Fruit fly (Drosophila melanogaster): Measurements from ENCODE around the gene CG5412.

DNA sequence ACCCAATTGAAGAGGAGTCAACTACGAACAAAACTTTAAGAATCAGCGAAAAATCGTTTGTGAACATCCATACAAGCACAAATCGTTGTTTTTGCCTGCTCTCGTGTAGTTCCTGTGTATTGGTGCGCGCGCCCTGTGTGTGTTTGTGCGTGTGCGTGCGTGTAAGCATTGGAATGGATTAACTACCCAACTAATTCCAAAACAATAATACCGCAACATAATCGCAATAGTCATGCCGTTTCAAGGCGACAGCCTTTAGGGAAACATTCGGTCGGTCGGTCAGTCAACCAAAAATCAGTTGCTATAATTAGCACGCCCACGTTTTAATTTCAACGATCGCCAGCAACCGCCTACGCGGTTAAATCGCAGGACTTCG is 16.6 kb downstream of the CG5412 start:
- TF ChIP-seq CTCF (optimal IDR thresholded peaks at IDR 0.05), result no peak
- TF ChIP-seq CG8478 (optimal IDR thresholded peaks at IDR 0.05), result no peak

Data from S2 (cell line).